Worm (Caenorhabditis elegans) whole organism, midembryonic: ENCODE results near the gene fbxc-47.

Source experiments
- T22C8.4 ChIP-seq: fragments of 200-800 bp; sonication (Bioruptor generic); IDR thresholded peaks from 2 replicates; pipeline ENCODE4 v1.3.6; 2022; ENCODE audit warnings: missing genetic modification characterization, missing compliant biosample characterization
- flt-1 ChIP-seq: fragments of 200-800 bp; sonication (Bioruptor generic); IDR thresholded peaks from 2 replicates; pipeline ENCODE4 v1.3.6; 2022; ENCODE audit warnings: missing genetic modification characterization, missing compliant biosample characterization
- klf-2 ChIP-seq: fragments of 200-800 bp; sonication (Bioruptor generic); conservative IDR thresholded peaks from 2 replicates; pipeline ENCODE4 v1.3.6; 2022; ENCODE audit warnings: missing genetic modification reagents, missing genetic modification characterization, missing compliant biosample characterization
- med-1 ChIP-seq: sonication (generic microtip); optimal IDR thresholded peaks from 2 replicates; lab custom pipeline; 2017; ENCODE audit warnings: missing genetic modification characterization, mild to moderate bottlenecking, missing compliant biosample characterization, antibody characterized with exemption, missing genetic modification reagents; ENCODE audit not compliant: insufficient read depth

ce11 chrIV:3766589-3766988, 38.7 kb upstream of the fbxc-47 start, which contains the start of gene vab-2:
- no peak for TF ChIP-seq flt-1 (GFP tag; lab: Robert Waterston, UW)
- TF ChIP-seq T22C8.4 (GFP tag; lab: Robert Waterston, UW), result no peak
- no peak for TF ChIP-seq med-1 (GFP tag; lab: Kevin White, UChicago)
- TF ChIP-seq klf-2 (GFP tag; lab: Robert Waterston, UW), result no peak
